Worm (Caenorhabditis elegans) whole organism, early embryonic: ENCODE results near the gene C35D10.6.

Source experiments
- ama-1 ChIP-seq: fragments of 150-350 bp; optimal IDR thresholded peaks from 2 replicates; lab custom pipeline; 2014
- tbx-11 ChIP-seq: fragments of 200-800 bp; sonication (Bioruptor generic); IDR thresholded peaks from 2 replicates; pipeline ENCODE4 v1.3.6; 2022; ENCODE audit warnings: missing genetic modification characterization, missing compliant biosample characterization

ce11 chrIII:4859039-4859438, at the start of gene C35D10.6:
- TF ChIP-seq ama-1 (lab: Kevin White, UChicago) = no peak
- TF ChIP-seq tbx-11 (GFP tag; lab: Robert Waterston, UW) = no peak
